Fruit fly (Drosophila melanogaster): Measurements from ENCODE around the gene CG15022.

CG15022 gene

DNA sequence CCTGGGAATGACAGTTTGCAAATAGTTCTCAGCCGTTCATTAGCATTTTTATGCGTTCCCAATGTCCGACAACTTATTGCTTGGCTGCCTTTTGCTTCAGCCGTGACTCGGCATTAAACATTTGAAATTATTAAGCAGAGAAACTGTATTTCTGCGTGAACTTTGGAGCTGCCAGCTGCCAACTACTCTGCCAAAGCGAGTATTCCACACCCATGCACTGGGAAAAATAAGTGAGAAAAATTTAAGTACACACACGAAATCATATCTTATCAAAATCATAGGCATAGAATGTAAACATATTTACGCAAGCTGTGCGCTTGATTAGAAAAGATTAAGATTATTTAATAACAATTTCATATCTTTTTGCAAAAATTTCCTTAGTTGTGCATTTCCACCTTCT, 47.1 kb downstream of the CG15022 start (continued):
- TF ChIP-seq Sox102F (GFP tag; optimal IDR thresholded peaks at IDR 0.05) (peak; percentile 57), unpg (GFP tag; optimal IDR thresholded peaks at IDR 0.05) (peak; percentile 49), cg (GFP tag; optimal IDR thresholded peaks at IDR 0.05) (no peak), CG17802 (tag; optimal IDR thresholded peaks at IDR 0.05) (no peak), pros (GFP tag; optimal IDR thresholded peaks at IDR 0.05) (no peak), sim (GFP tag; IDR thresholded peaks at IDR 0.05) (no peak), p53 (GFP tag; optimal IDR thresholded peaks at IDR 0.05) (no peak), ase (GFP tag; IDR thresholded peaks at IDR 0.05) (peak; percentile 55; the same call in 1 of the 3 replicates), Drgx (GFP tag; IDR thresholded peaks at IDR 0.05) (peak; percentile 54), CG7357 (GFP tag; IDR thresholded peaks at IDR 0.05) (peak; percentile 65), pan (optimal IDR thresholded peaks at IDR 0.05) (no peak), pan (GFP tag; optimal IDR thresholded peaks at IDR 0.05 in 1 of 2, IDR thresholded peaks at IDR 0.05 in 1 of 2) (peak in 1 of 2 experiments; percentile 84), CG7987 (GFP tag; optimal IDR thresholded peaks at IDR 0.05) (peak; percentile 5), lola (GFP tag; optimal IDR thresholded peaks at IDR 0.05) (no peak), CG2116 (GFP tag; optimal IDR thresholded peaks at IDR 0.05) (no peak), Ravus (GFP tag; IDR thresholded peaks at IDR 0.05) (peak; percentile 20), Xrp1 (GFP tag; IDR thresholded peaks at IDR 0.05) (peak; percentile 62; the same call in 1 of the 2 replicates), tap (tag; optimal IDR thresholded peaks at IDR 0.05) (peak; percentile 10), CG4707 (GFP tag; optimal IDR thresholded peaks at IDR 0.05) (no peak), CrebB (tag; optimal IDR thresholded peaks at IDR 0.05) (no peak), CG11398 (GFP tag; optimal IDR thresholded peaks at IDR 0.05) (no peak), CG6254 (GFP tag; optimal IDR thresholded peaks at IDR 0.05) (no peak), CG9932 (GFP tag; IDR thresholded peaks at IDR 0.05) (peak; percentile 85), CG10565 (GFP tag; optimal IDR thresholded peaks at IDR 0.05) (no peak), B-H2 (GFP tag; optimal IDR thresholded peaks at IDR 0.05) (peak; percentile 3), bigmax (GFP tag; optimal IDR thresholded peaks at IDR 0.05) (no peak), CG3163 (GFP tag; optimal IDR thresholded peaks at IDR 0.05) (no peak), ac (GFP tag; optimal IDR thresholded peaks at IDR 0.05) (no peak), zfh1 (GFP tag; IDR thresholded peaks at IDR 0.05) (0 out of 3 replicates have a peak, but pooled peaks have one; percentile 26), CG12155 (GFP tag; optimal IDR thresholded peaks at IDR 0.05) (peak; percentile 31), CG1603 (tag; optimal IDR thresholded peaks at IDR 0.05) (peak; percentile 38), ap (GFP tag; IDR thresholded peaks at IDR 0.05) (peak; percentile 65), Eip74EF (GFP tag; optimal IDR thresholded peaks at IDR 0.05) (peak in 1 of 2 experiments; percentile 5), CG6689 (GFP tag; IDR thresholded peaks at IDR 0.05) (peak; percentile 66), klu (GFP tag; IDR thresholded peaks at IDR 0.05) (peak; percentile 50; the same call in 1 of the 2 replicates), corto (GFP tag; optimal IDR thresholded peaks at IDR 0.05) (no peak), tll (GFP tag; optimal IDR thresholded peaks at IDR 0.05) (no peak), wor (GFP tag; IDR thresholded peaks at IDR 0.05) (peak; percentile 57), dimm (GFP tag; IDR thresholded peaks at IDR 0.05) (no peak), rib (GFP tag; IDR thresholded peaks at IDR 0.05) (0 out of 2 replicates have a peak, but pooled peaks have one; percentile 11), az2 (GFP tag; optimal IDR thresholded peaks at IDR 0.05) (peak; percentile 25), crol (GFP tag; IDR thresholded peaks at IDR 0.05) (no peak), chinmo (GFP tag; IDR thresholded peaks at IDR 0.05; ENCODE audit: partially characterized antibody) (peak; percentile 86; the same call in 2 of the 4 replicates), CG9609 (GFP tag; optimal IDR thresholded peaks at IDR 0.05) (peak; percentile 31), lmd (GFP tag; IDR thresholded peaks at IDR 0.05) (peak; percentile 58; the same call in 1 of the 2 replicates), usp (GFP tag; optimal IDR thresholded peaks at IDR 0.05) (no peak), prd (optimal IDR thresholded peaks at IDR 0.05) (no peak), prd (GFP tag; IDR thresholded peaks at IDR 0.05) (peak; percentile 65), gsb (GFP tag; IDR thresholded peaks at IDR 0.05) (peak; percentile 67), ab (GFP tag; optimal IDR thresholded peaks at IDR 0.05) (no peak)
